Worm (Caenorhabditis elegans): ENCODE results near the gene C05D12.5.
A peak's percentile ranks its signal among the peaks of the same experiment; 100 is the strongest.

The C05D12.5 gene

DNA sequence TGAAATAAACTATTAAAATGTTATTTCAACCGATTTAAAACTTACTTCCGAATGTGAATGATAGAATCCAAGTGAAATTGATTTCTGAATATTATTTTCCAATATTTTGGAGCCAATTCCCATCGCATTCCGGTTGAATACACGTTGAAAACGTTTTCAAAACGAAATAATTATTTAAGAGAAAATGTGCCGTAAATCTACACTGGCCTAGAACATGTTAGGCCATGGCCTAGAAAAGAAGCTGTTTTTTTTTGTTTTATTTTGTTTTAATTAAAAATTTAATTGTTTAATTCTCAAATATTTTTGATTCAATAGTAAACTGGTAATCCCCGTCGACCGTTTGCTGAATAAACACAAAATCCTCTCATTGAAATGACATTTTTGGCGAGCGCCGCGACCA lies 29.9 kb downstream of the C05D12.5 start:
- peak; percentile 28 for TF ChIP-seq lin-15B (tag; optimal IDR thresholded peaks at IDR 0.05)
- TF ChIP-seq R02D3.7 (tag; optimal IDR thresholded peaks at IDR 0.05), result peak; percentile 81
- no peak for TF ChIP-seq eor-1 (tag; optimal IDR thresholded peaks at IDR 0.05)

ce11 chrII:11464427-11464944 lies 30.4 kb downstream of the C05D12.5 start, which contains the start of the genes aars-1 and rga-1:
TSS of gene aars-1 (minus strand) at chrII:11464497.
TSS of gene rga-1 (plus strand) at chrII:11464894.
- TF ChIP-seq lin-39 (tag; optimal IDR thresholded peaks at IDR 0.05) (no peak), nhr-28 (tag; optimal IDR thresholded peaks at IDR 0.05) (no peak), zag-1 (tag; optimal IDR thresholded peaks at IDR 0.05) (no peak), ama-1 (optimal IDR thresholded peaks at IDR 0.05) (no peak), ztf-4 (tag; optimal IDR thresholded peaks at IDR 0.05) (no peak), nhr-11 (tag; optimal IDR thresholded peaks at IDR 0.05) (no peak), nhr-23 (tag; optimal IDR thresholded peaks at IDR 0.05) (peak; percentile 71), lsy-12 (tag; optimal IDR thresholded peaks at IDR 0.05) (no peak), nfya-1 (tag; optimal IDR thresholded peaks at IDR 0.05; ENCODE audit: insufficient read depth) (peak; percentile 61), elt-3 (tag; optimal IDR thresholded peaks at IDR 0.05) (no peak), pqm-1 (tag; optimal IDR thresholded peaks at IDR 0.05) (peak; percentile 82), fos-1 (tag; optimal IDR thresholded peaks at IDR 0.05) (no peak), fkh-10 (GFP tag; optimal IDR thresholded peaks at IDR 0.05) (no peak), daf-12 (tag; optimal IDR thresholded peaks at IDR 0.05) (no peak), hmg-11 (tag; optimal IDR thresholded peaks at IDR 0.05) (peak; percentile 60), nhr-77 (tag; optimal IDR thresholded peaks at IDR 0.05) (no peak), tbx-2 (tag; optimal IDR thresholded peaks at IDR 0.05) (no peak), ZK546.5 (tag; optimal IDR thresholded peaks at IDR 0.05) (no peak), ceh-16 (tag; optimal IDR thresholded peaks at IDR 0.05) (no peak), mdl-1 (tag; optimal IDR thresholded peaks at IDR 0.05) (no peak), nhr-25 (tag; optimal IDR thresholded peaks at IDR 0.05) (peak; percentile 83), aly-2 (tag; optimal IDR thresholded peaks at IDR 0.05) (no peak), jun-1 (tag; optimal IDR thresholded peaks at IDR 0.05) (peak; percentile 47), ceh-9 (tag; optimal IDR thresholded peaks at IDR 0.05) (no peak), nhr-237 (tag; optimal IDR thresholded peaks at IDR 0.05) (no peak), unc-62 (GFP tag; optimal IDR thresholded peaks at IDR 0.05) (no peak), elt-1 (tag; optimal IDR thresholded peaks at IDR 0.05) (peak; percentile 34), ztf-11 (tag; optimal IDR thresholded peaks at IDR 0.05) (no peak), nhr-43 (tag; optimal IDR thresholded peaks at IDR 0.05; ENCODE audit: poor library complexity, severe bottlenecking) (peak; percentile 73), egl-5 (tag; optimal IDR thresholded peaks at IDR 0.05) (peak; percentile 55), eor-1 (tag; optimal IDR thresholded peaks at IDR 0.05) (no peak), ceh-82 (tag; optimal IDR thresholded peaks at IDR 0.05) (no peak), unc-39 (tag; optimal IDR thresholded peaks at IDR 0.05) (no peak), snpc-4 (tag; optimal IDR thresholded peaks at IDR 0.05) (peak; percentile 29), nhr-76 (tag; optimal IDR thresholded peaks at IDR 0.05) (no peak), fkh-2 (tag; optimal IDR thresholded peaks at IDR 0.05) (peak; percentile 53), ceh-28 (tag; optimal IDR thresholded peaks at IDR 0.05) (peak; percentile 70), elt-2 (tag; optimal IDR thresholded peaks at IDR 0.05) (peak; percentile 76), nhr-67 (tag; optimal IDR thresholded peaks at IDR 0.05) (no peak), skn-1 (tag; optimal IDR thresholded peaks at IDR 0.05) (no peak), egl-27 (tag; optimal IDR thresholded peaks at IDR 0.05) (no peak), mml-1 (tag; optimal IDR thresholded peaks at IDR 0.05) (no peak), sea-2 (GFP tag; optimal IDR thresholded peaks at IDR 0.05) (no peak), nhr-12 (tag; optimal IDR thresholded peaks at IDR 0.05) (no peak), lin-15B (tag; optimal IDR thresholded peaks at IDR 0.05) (peak; percentile 28), pha-4 (tag; optimal IDR thresholded peaks at IDR 0.05) (peak; percentile 70), R02D3.7 (tag; optimal IDR thresholded peaks at IDR 0.05) (peak; percentile 35)

Data from whole organism, L3 larva.